Worm (Caenorhabditis elegans) whole organism, midembryonic: ENCODE measurements around the gene hpo-28.

Experiments
- T22C8.4 ChIP-seq: fragments of 200-800 bp; sonication (Bioruptor generic); IDR thresholded peaks from 2 replicates; pipeline ENCODE4 v1.3.6; 2022; ENCODE audit warnings: missing genetic modification characterization, missing compliant biosample characterization
- flt-1 ChIP-seq: fragments of 200-800 bp; sonication (Bioruptor generic); IDR thresholded peaks from 2 replicates; pipeline ENCODE4 v1.3.6; 2022; ENCODE audit warnings: missing genetic modification characterization, missing compliant biosample characterization
- klf-2 ChIP-seq: fragments of 200-800 bp; sonication (Bioruptor generic); conservative IDR thresholded peaks from 2 replicates; pipeline ENCODE4 v1.3.6; 2022; ENCODE audit warnings: missing genetic modification reagents, missing genetic modification characterization, missing compliant biosample characterization
- med-1 ChIP-seq: sonication (generic microtip); optimal IDR thresholded peaks from 2 replicates; lab custom pipeline; 2017; ENCODE audit warnings: missing genetic modification characterization, mild to moderate bottlenecking, missing compliant biosample characterization, antibody characterized with exemption, missing genetic modification reagents; ENCODE audit not compliant: insufficient read depth
- ref-1 ChIP-seq: fragments of 200-800 bp; sonication (Bioruptor generic); conservative IDR thresholded peaks from 2 replicates; pipeline ENCODE4 v1.3.6; 2022; ENCODE audit warnings: missing genetic modification reagents, missing genetic modification characterization, missing compliant biosample characterization
- tab-1 ChIP-seq: fragments of 200-800 bp; sonication (Bioruptor generic); IDR thresholded peaks from 2 replicates; pipeline ENCODE4 v1.3.6; 2022; ENCODE audit warnings: missing genetic modification characterization, missing compliant biosample characterization
- ztf-29 ChIP-seq: fragments of 200-800 bp; sonication (Bioruptor generic); IDR thresholded peaks from 2 replicates; pipeline ENCODE4 v1.3.6; 2022; ENCODE audit warnings: missing genetic modification reagents, missing genetic modification characterization, missing compliant biosample characterization

- TF ChIP-seq T22C8.4 (GFP tag; lab: Robert Waterston, UW) = no peak
- no peak for TF ChIP-seq ztf-29
- TF ChIP-seq tab-1 (GFP tag; lab: Robert Waterston, UW) = no peak
- TF ChIP-seq ref-1 = no peak
- no peak for TF ChIP-seq flt-1 (GFP tag; lab: Robert Waterston, UW)
- no peak for TF ChIP-seq med-1
- TF ChIP-seq klf-2 (GFP tag; lab: Robert Waterston, UW) = no peak
Observed at ce11 chrIII:5737708-5738107, 28.6 kb upstream of the hpo-28 start, which contains the start of gene B0244.6.
